Worm (Caenorhabditis elegans): ENCODE measurements around the gene gly-14.

DNA sequence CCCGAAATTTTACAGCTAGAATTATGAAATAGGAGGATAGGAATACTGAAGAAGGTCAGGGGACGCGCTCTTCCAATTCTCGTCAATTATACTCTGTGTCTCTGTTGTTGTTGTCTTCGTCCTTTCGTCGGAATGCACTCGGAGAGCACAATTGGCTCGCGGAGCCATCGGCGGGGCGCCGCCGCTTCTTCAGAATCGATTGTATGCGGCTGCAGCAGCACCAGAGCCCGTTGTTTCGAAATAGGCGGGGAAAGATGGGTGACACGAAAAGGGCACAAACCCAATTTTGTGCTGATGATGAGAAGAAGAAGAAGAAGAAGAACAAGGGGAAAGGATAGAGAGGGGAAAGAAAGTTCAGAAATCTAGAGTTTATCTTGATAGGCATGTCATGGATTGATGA, 49.1 kb upstream of the gly-14 start:
- no peak for TF ChIP-seq elt-2 (tag; optimal IDR thresholded peaks at IDR 0.05)
- no peak for TF ChIP-seq nhr-77 (tag; optimal IDR thresholded peaks at IDR 0.05)
- TF ChIP-seq nhr-76 (tag; optimal IDR thresholded peaks at IDR 0.05) = no peak
- no peak for TF ChIP-seq nhr-11 (tag; optimal IDR thresholded peaks at IDR 0.05)
- no peak for TF ChIP-seq snpc-4 (tag; optimal IDR thresholded peaks at IDR 0.05)
